Worm (Caenorhabditis elegans) whole organism, mixed stage, embryonic: ENCODE data around the gene C04A11.5.
A peak's percentile ranks its signal among the peaks of the same experiment; 100 is the strongest.

Experiments used
- M03D4.4 ChIP-seq: sonication (generic microtip); optimal IDR thresholded peaks from 2 replicates; lab custom pipeline; 2017; ENCODE audit warnings: mild to moderate bottlenecking, missing genetic modification characterization, missing compliant biosample characterization
- bed-3 ChIP-seq: fragments of 200-800 bp; sonication (Bioruptor generic); optimal IDR thresholded peaks from 3 replicates; lab custom pipeline; 2018; ENCODE audit warnings: mild to moderate bottlenecking, missing genetic modification characterization, moderate library complexity, missing compliant biosample characterization
- blmp-1 ChIP-seq: fragments of 150-350 bp; optimal IDR thresholded peaks from 2 replicates; lab custom pipeline; 2014; ENCODE audit warnings: missing biosample characterization, missing genetic modification characterization
- ceh-39 ChIP-seq: fragments of 150-350 bp; optimal IDR thresholded peaks from 2 replicates; lab custom pipeline; 2014; ENCODE audit warnings: missing biosample characterization, missing genetic modification characterization
- ceh-43 ChIP-seq: fragments of 200-800 bp; sonication (Bioruptor generic); optimal IDR thresholded peaks from 2 replicates; lab custom pipeline; 2018; ENCODE audit warnings: mild to moderate bottlenecking, missing genetic modification characterization, moderate library complexity, missing compliant biosample characterization
- ceh-83 ChIP-seq: fragments of 200-800 bp; sonication (Bioruptor generic); optimal IDR thresholded peaks from 2 replicates; lab custom pipeline; 2018; ENCODE audit warnings: mild to moderate bottlenecking, missing genetic modification characterization, missing compliant biosample characterization
- ces-1 ChIP-seq: fragments of 150-350 bp; optimal IDR thresholded peaks from 2 replicates; lab custom pipeline; 2014; ENCODE audit warnings: missing biosample characterization, missing genetic modification reagents, missing genetic modification characterization
- cnd-1 ChIP-seq: fragments of 200-800 bp; sonication (Bioruptor generic); optimal IDR thresholded peaks from 2 replicates; lab custom pipeline; 2018; ENCODE audit warnings: mild to moderate bottlenecking, missing genetic modification characterization, missing compliant biosample characterization
- drap-1 ChIP-seq: fragments of 200-800 bp; sonication (Bioruptor generic); optimal IDR thresholded peaks from 3 replicates; lab custom pipeline; 2018; ENCODE audit warnings: mild to moderate bottlenecking, missing genetic modification characterization, missing compliant biosample characterization
- elt-1 ChIP-seq: sonication (generic microtip); optimal IDR thresholded peaks from 2 replicates; lab custom pipeline; 2017; ENCODE audit warnings: missing genetic modification characterization, mild to moderate bottlenecking, missing compliant biosample characterization, antibody characterized with exemption, moderate library complexity, borderline replicate concordance; ENCODE audit not compliant: insufficient read depth
- elt-3 ChIP-seq: fragments of 150-350 bp; optimal IDR thresholded peaks from 2 replicates; lab custom pipeline; 2014; ENCODE audit warnings: missing biosample characterization, missing genetic modification characterization
- flh-1 ChIP-seq: fragments of 200-800 bp; sonication (Bioruptor generic); optimal IDR thresholded peaks from 2 replicates; lab custom pipeline; 2018; ENCODE audit warnings: mild to moderate bottlenecking, missing genetic modification characterization, moderate library complexity, missing compliant biosample characterization
- ham-2 ChIP-seq: fragments of 200-800 bp; sonication (Bioruptor generic); optimal IDR thresholded peaks from 2 replicates; lab custom pipeline; 2018; ENCODE audit warnings: mild to moderate bottlenecking, missing genetic modification characterization, missing compliant biosample characterization
- hlh-1 ChIP-seq: fragments of 150-350 bp; optimal IDR thresholded peaks from 2 replicates; lab custom pipeline; 2014; ENCODE audit warnings: missing biosample characterization, missing genetic modification reagents, missing genetic modification characterization
- lin-13 ChIP-seq: fragments of 150-350 bp; optimal IDR thresholded peaks from 2 replicates; lab custom pipeline; 2014; ENCODE audit warnings: missing biosample characterization, missing genetic modification characterization
- lin-32 ChIP-seq: fragments of 200-800 bp; sonication (Bioruptor generic); optimal IDR thresholded peaks from 2 replicates; lab custom pipeline; 2018; ENCODE audit warnings: mild to moderate bottlenecking, missing genetic modification characterization, missing compliant biosample characterization
- lsy-2 ChIP-seq: fragments of 150-350 bp; optimal IDR thresholded peaks from 2 replicates; lab custom pipeline; 2014; ENCODE audit warnings: missing biosample characterization, missing genetic modification characterization
- mab-5 ChIP-seq: fragments of 150-350 bp; optimal IDR thresholded peaks from 2 replicates; lab custom pipeline; 2014; ENCODE audit warnings: missing biosample characterization, missing genetic modification characterization
- mep-1 ChIP-seq: fragments of 150-350 bp; optimal IDR thresholded peaks from 2 replicates; lab custom pipeline; 2017; ENCODE audit warnings: missing biosample characterization, missing genetic modification reagents, missing genetic modification characterization, inconsistent platforms
- mls-2 ChIP-seq: sonication (generic microtip); optimal IDR thresholded peaks from 2 replicates; lab custom pipeline; 2016; ENCODE audit warnings: mild to moderate bottlenecking, missing genetic modification characterization, moderate library complexity, missing compliant biosample characterization
- nhr-12 ChIP-seq: fragments of 150-350 bp; optimal IDR thresholded peaks from 2 replicates; lab custom pipeline; 2014; ENCODE audit warnings: missing biosample characterization, missing genetic modification characterization
- nhr-2 ChIP-seq: fragments of 150-350 bp; optimal IDR thresholded peaks from 2 replicates; lab custom pipeline; 2014; ENCODE audit warnings: missing biosample characterization, missing genetic modification characterization
- nhr-237 ChIP-seq: fragments of 150-350 bp; optimal IDR thresholded peaks from 2 replicates; lab custom pipeline; 2014; ENCODE audit warnings: missing biosample characterization, missing genetic modification characterization
- nhr-28 ChIP-seq: fragments of 150-350 bp; optimal IDR thresholded peaks from 2 replicates; lab custom pipeline; 2014; ENCODE audit warnings: missing biosample characterization, missing genetic modification characterization
- nhr-76 ChIP-seq: sonication (generic microtip); optimal IDR thresholded peaks from 2 replicates; lab custom pipeline; 2017; ENCODE audit warnings: missing biosample characterization, missing genetic modification characterization
- pha-4 ChIP-seq: fragments of 150-350 bp; optimal IDR thresholded peaks from 2 replicates; lab custom pipeline; 2018; ENCODE audit warnings: missing biosample characterization, missing genetic modification reagents, missing genetic modification characterization
- sem-2 ChIP-seq: fragments of 200-800 bp; sonication (Bioruptor generic); optimal IDR thresholded peaks from 2 replicates; lab custom pipeline; 2018; ENCODE audit warnings: mild to moderate bottlenecking, missing genetic modification characterization, missing compliant biosample characterization
- snpc-4 ChIP-seq: fragments of 150-350 bp; optimal IDR thresholded peaks from 2 replicates; lab custom pipeline; 2014; ENCODE audit warnings: missing biosample characterization, missing genetic modification characterization
- sptf-1 ChIP-seq: sonication (generic microtip); optimal IDR thresholded peaks from 2 replicates; lab custom pipeline; 2017; ENCODE audit warnings: mild to moderate bottlenecking, missing genetic modification characterization, moderate library complexity, missing compliant biosample characterization
- tbx-8 ChIP-seq: fragments of 200-800 bp; sonication (Bioruptor generic); optimal IDR thresholded peaks from 2 replicates; lab custom pipeline; 2018; ENCODE audit warnings: mild to moderate bottlenecking, missing genetic modification characterization, moderate library complexity, missing compliant biosample characterization
- unc-120 ChIP-seq: sonication (generic microtip); optimal IDR thresholded peaks from 2 replicates; lab custom pipeline; 2017; ENCODE audit warnings: missing genetic modification characterization, missing compliant biosample characterization; ENCODE audit not compliant: poor library complexity, severe bottlenecking
- unc-39 ChIP-seq: fragments of 150-350 bp; optimal IDR thresholded peaks from 2 replicates; lab custom pipeline; 2014; ENCODE audit warnings: missing biosample characterization, missing genetic modification characterization
- unc-62 ChIP-seq: fragments of 150-350 bp; optimal IDR thresholded peaks from 2 replicates; lab custom pipeline; 2014; ENCODE audit warnings: missing biosample characterization, missing genetic modification reagents, missing genetic modification characterization
- zip-8 ChIP-seq: fragments of 150-350 bp; optimal IDR thresholded peaks from 2 replicates; lab custom pipeline; 2014; ENCODE audit warnings: missing biosample characterization, missing genetic modification characterization
- ztf-11 ChIP-seq: fragments of 150-350 bp; optimal IDR thresholded peaks from 2 replicates; lab custom pipeline; 2014; ENCODE audit warnings: missing biosample characterization, missing genetic modification characterization

C04A11.5 gene

DNA sequence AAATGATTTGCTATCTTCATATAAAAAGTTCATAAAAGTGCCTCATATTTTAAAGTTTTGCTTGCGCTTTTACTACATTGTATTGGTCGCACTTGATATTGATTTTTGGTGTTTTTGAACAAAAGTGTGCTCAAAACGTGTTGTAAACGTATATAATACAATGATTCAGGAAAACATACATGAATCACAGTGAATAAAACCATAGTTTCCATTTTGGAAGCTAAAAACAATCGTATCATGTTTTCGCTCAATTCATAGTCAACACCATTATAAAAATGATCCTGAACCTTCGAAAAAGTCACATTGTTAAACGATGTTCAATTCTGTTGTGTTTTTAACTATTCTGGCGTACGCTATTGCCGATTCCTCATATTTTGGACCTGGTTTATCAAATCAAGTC, 17.1 kb upstream of the C04A11.5 start, which contains the start of gene C40C9.3:
Gene C40C9.3 (plus strand): TSS at position 301 of the 400 bp plus-strand sequence.
- TF ChIP-seq flh-1 (GFP tag; lab: Kevin White, UChicago) = no peak
- TF ChIP-seq nhr-2 = no peak
- no peak for TF ChIP-seq elt-1
- TF ChIP-seq snpc-4 (tag; lab: Kevin White, UChicago) = no peak
- TF ChIP-seq elt-3 (tag; lab: Kevin White, UChicago) = no peak
- no peak for TF ChIP-seq nhr-28
- no peak for TF ChIP-seq lin-13 (tag; lab: Kevin White, UChicago)
- no peak for TF ChIP-seq drap-1 (GFP tag; lab: Kevin White, UChicago)
- no peak for TF ChIP-seq sem-2
- no peak for TF ChIP-seq blmp-1 (tag; lab: Kevin White, UChicago)

DNA sequence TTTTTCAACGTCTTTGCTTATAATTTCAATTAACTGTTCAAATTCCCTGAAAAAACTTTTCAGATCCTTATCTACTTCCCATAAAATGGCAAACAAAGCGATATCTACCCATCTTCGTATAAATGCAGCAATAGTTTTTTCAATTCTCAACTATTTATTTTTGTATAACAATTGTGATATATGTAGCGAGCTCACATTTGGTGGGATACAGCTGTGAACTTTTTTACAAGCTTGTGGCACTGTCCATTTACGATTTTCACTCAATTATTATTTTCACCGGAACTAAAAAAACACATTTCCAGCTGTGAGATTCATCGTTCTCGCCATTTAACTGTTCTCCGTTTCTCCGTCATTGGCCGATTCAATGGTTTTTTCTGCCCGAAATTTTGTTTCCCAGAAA, 13.6 kb upstream of the C04A11.5 start, which contains the start of gene C40C9.4:
Gene C40C9.4 (plus strand): TSS at position 301 of the 400 bp plus-strand sequence.
- TF ChIP-seq snpc-4 (tag; lab: Kevin White, UChicago) (no peak), ces-1 (no peak), nhr-237 (tag; lab: Kevin White, UChicago) (no peak), sptf-1 (no peak), ceh-83 (GFP tag; lab: Kevin White, UChicago) (no peak), nhr-2 (no peak), drap-1 (GFP tag; lab: Kevin White, UChicago) (no peak), bed-3 (GFP tag; lab: Kevin White, UChicago) (no peak), unc-120 (tag; lab: Kevin White, UChicago) (no peak), nhr-28 (no peak), mab-5 (tag; lab: Kevin White, UChicago) (no peak), blmp-1 (tag; lab: Kevin White, UChicago) (no peak), lin-32 (GFP tag; lab: Kevin White, UChicago) (no peak), ham-2 (GFP tag; lab: Kevin White, UChicago) (no peak), mep-1 (tag; lab: Kevin White, UChicago) (no peak), nhr-12 (tag; lab: Kevin White, UChicago) (no peak)
- TF ChIP-seq, all 35 proteins: peak for 0

DNA sequence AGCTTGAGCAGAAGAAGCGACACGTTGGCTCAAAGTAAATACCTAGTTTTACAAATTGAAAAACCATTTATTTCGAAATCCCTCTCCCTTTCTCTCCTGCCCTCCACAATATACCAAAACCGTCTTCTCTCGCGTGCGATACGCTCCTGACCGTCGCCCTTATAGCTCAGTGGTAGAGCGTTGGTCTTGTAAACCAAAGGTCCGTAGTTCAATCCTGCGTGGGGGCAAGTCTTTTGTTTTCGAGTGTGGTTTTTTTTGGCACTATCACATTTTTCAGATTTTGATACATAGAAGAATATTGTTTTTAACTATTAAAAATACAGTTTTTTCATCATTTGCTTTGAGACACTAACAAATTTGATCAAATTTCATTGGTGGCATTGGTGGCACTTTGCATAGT, 10.8 kb upstream of the C04A11.5 start:
- TF ChIP-seq ztf-11 (tag; lab: Kevin White, UChicago) (no peak), lin-13 (tag; lab: Kevin White, UChicago) (no peak), mls-2 (peak; percentile 4), nhr-12 (tag; lab: Kevin White, UChicago) (no peak), cnd-1 (peak; percentile 61), ceh-43 (GFP tag; lab: Kevin White, UChicago) (no peak), nhr-2 (no peak), M03D4.4 (peak; percentile 52), hlh-1 (tag; lab: Kevin White, UChicago) (no peak), snpc-4 (tag; lab: Kevin White, UChicago) (no peak), mab-5 (tag; lab: Kevin White, UChicago) (no peak), nhr-28 (no peak), flh-1 (GFP tag; lab: Kevin White, UChicago) (no peak), elt-1 (no peak), lin-32 (GFP tag; lab: Kevin White, UChicago) (peak; percentile 14), pha-4 (tag; lab: Kevin White, UChicago) (no peak), ham-2 (GFP tag; lab: Kevin White, UChicago) (no peak), mep-1 (tag; lab: Kevin White, UChicago) (no peak), bed-3 (GFP tag; lab: Kevin White, UChicago) (peak; percentile 22), blmp-1 (tag; lab: Kevin White, UChicago) (no peak), elt-3 (tag; lab: Kevin White, UChicago) (no peak), zip-8 (tag; lab: Kevin White, UChicago) (no peak), sptf-1 (peak; percentile 74), unc-120 (tag; lab: Kevin White, UChicago) (peak; percentile 4), nhr-237 (tag; lab: Kevin White, UChicago) (no peak), ces-1 (no peak), ceh-39 (tag; lab: Kevin White, UChicago) (no peak), unc-39 (no peak), drap-1 (GFP tag; lab: Kevin White, UChicago) (no peak), ceh-83 (GFP tag; lab: Kevin White, UChicago) (peak; percentile 65), nhr-76 (tag; lab: Kevin White, UChicago) (no peak), unc-62 (GFP tag; lab: Kevin White, UChicago) (no peak), lsy-2 (tag; lab: Kevin White, UChicago) (no peak), sem-2 (peak; percentile 49), tbx-8 (GFP tag; lab: Kevin White, UChicago) (peak; percentile 13)
